Worm (Caenorhabditis elegans) whole organism, L4/young adult: ENCODE results near the gene ttr-21.

ENCODE experiments used
- W03F9.2 ChIP-seq: fragments of 150-350 bp; optimal IDR thresholded peaks from 2 replicates; lab custom pipeline; 2014; ENCODE audit warnings: missing biosample characterization, missing genetic modification characterization
- dao-5 ChIP-seq: sonication (generic microtip); optimal IDR thresholded peaks from 2 replicates; lab custom pipeline; 2016; ENCODE audit warnings: missing genotype, missing genetic modification characterization, moderate library complexity, missing compliant biosample characterization
- him-1 ChIP-seq: sonication (generic microtip); optimal IDR thresholded peaks from 2 replicates; lab custom pipeline; 2016; ENCODE audit warnings: missing genotype, missing genetic modification reagents, missing genetic modification characterization, missing compliant biosample characterization

Gene ttr-21

ce11 chrV:13873323-13873722 lies 19.1 kb upstream of the ttr-21 start:
- TF ChIP-seq dao-5 (tag; lab: Kevin White, UChicago) (no peak), W03F9.2 (no peak), him-1 (tag; lab: Kevin White, UChicago) (no peak)

ce11 chrV:13872895-13873294 lies 18.7 kb upstream of the ttr-21 start, which contains the start of gene cpt-5:
Gene cpt-5, plus strand, starts transcription at chrV:13873195.
- TF ChIP-seq him-1 (tag; lab: Kevin White, UChicago), result no peak
- no peak for TF ChIP-seq W03F9.2
- no peak for TF ChIP-seq dao-5 (tag; lab: Kevin White, UChicago)

- TF ChIP-seq dao-5 (tag; lab: Kevin White, UChicago), result no peak
- TF ChIP-seq W03F9.2, result no peak
- no peak for TF ChIP-seq him-1 (tag; lab: Kevin White, UChicago)
Observed at ce11 chrV:13869551-13869950, 15.3 kb upstream of the ttr-21 start.

ce11 chrV:13866353-13866752 lies 12.1 kb upstream of the ttr-21 start, which contains the start of gene nhr-175:
Gene nhr-175, plus strand, starts transcription at chrV:13866691.
- TF ChIP-seq dao-5 (tag; lab: Kevin White, UChicago) (no peak), W03F9.2 (no peak), him-1 (tag; lab: Kevin White, UChicago) (no peak)

ce11 chrV:13863700-13864099 lies 9.5 kb upstream of the ttr-21 start:
- TF ChIP-seq W03F9.2 (no peak), him-1 (tag; lab: Kevin White, UChicago) (no peak), dao-5 (tag; lab: Kevin White, UChicago) (no peak)

- TF ChIP-seq W03F9.2 (no peak), dao-5 (tag; lab: Kevin White, UChicago) (no peak), him-1 (tag; lab: Kevin White, UChicago) (no peak)
Observed at ce11 chrV:13862505-13862904, 8.3 kb upstream of the ttr-21 start, which contains the start of gene srx-137. Gene srx-137, plus strand, starts transcription at chrV:13862805.

ce11 chrV:13858906-13859305 lies 4.7 kb upstream of the ttr-21 start, which contains the start of gene srx-135:
Gene srx-135, plus strand, starts transcription at chrV:13859206.
- TF ChIP-seq him-1 (tag; lab: Kevin White, UChicago) (no peak), dao-5 (tag; lab: Kevin White, UChicago) (no peak), W03F9.2 (no peak)

- TF ChIP-seq dao-5 (tag; lab: Kevin White, UChicago) (no peak), W03F9.2 (no peak), him-1 (tag; lab: Kevin White, UChicago) (no peak)
Observed at ce11 chrV:13857132-13857531, 2.9 kb upstream of the ttr-21 start, which contains the start of gene srx-136. Gene srx-136, plus strand, starts transcription at chrV:13857432.

- no peak for TF ChIP-seq him-1 (tag; lab: Kevin White, UChicago)
- TF ChIP-seq W03F9.2, result no peak
- TF ChIP-seq dao-5 (tag; lab: Kevin White, UChicago), result no peak
Observed at ce11 chrV:13856376-13856775, 2.2 kb upstream of the ttr-21 start, which contains the start of gene srx-134. Gene srx-134, minus strand, starts transcription at chrV:13856476.

ce11 chrV:13850170-13850569 lies 4.0 kb downstream of the ttr-21 start, which contains the start of gene hpx-2:
Gene hpx-2, plus strand, starts transcription at chrV:13850470.
- TF ChIP-seq dao-5 (tag; lab: Kevin White, UChicago) (no peak), W03F9.2 (no peak), him-1 (tag; lab: Kevin White, UChicago) (no peak)

ce11 chrV:13848379-13848778 lies 5.8 kb downstream of the ttr-21 start, which contains the start of gene srx-133:
Gene srx-133, plus strand, starts transcription at chrV:13848679.
- TF ChIP-seq dao-5 (tag; lab: Kevin White, UChicago) (no peak), him-1 (tag; lab: Kevin White, UChicago) (no peak), W03F9.2 (no peak)

ce11 chrV:13845136-13845535 lies 9.1 kb downstream of the ttr-21 start, which contains the start of gene srx-131:
Gene srx-131, plus strand, starts transcription at chrV:13845436.
- TF ChIP-seq W03F9.2 (no peak), him-1 (tag; lab: Kevin White, UChicago) (no peak), dao-5 (tag; lab: Kevin White, UChicago) (no peak)

ce11 chrV:13843147-13843546 lies 11.1 kb downstream of the ttr-21 start, which contains the start of gene srx-130:
Gene srx-130, plus strand, starts transcription at chrV:13843447.
- TF ChIP-seq dao-5 (tag; lab: Kevin White, UChicago) (no peak), him-1 (tag; lab: Kevin White, UChicago) (no peak), W03F9.2 (no peak)

ce11 chrV:13840909-13841308 lies 13.3 kb downstream of the ttr-21 start, which contains the start of gene srx-17:
Gene srx-17, plus strand, starts transcription at chrV:13841209.
- TF ChIP-seq dao-5 (tag; lab: Kevin White, UChicago), result no peak
- TF ChIP-seq him-1 (tag; lab: Kevin White, UChicago), result no peak
- TF ChIP-seq W03F9.2, result no peak

ce11 chrV:13839433-13839832 lies 14.8 kb downstream of the ttr-21 start, which contains the start of gene F55B12.10:
Gene F55B12.10, plus strand, starts transcription at chrV:13839733.
- TF ChIP-seq W03F9.2, result no peak
- TF ChIP-seq him-1 (tag; lab: Kevin White, UChicago), result no peak
- no peak for TF ChIP-seq dao-5 (tag; lab: Kevin White, UChicago)
